Fruit fly (Drosophila melanogaster) whole organism: ENCODE data around the gene CG10628.

Experiments used
- CG8478 ChIP-seq: fragments of >200 bp; optimal IDR thresholded peaks from 2 replicates; lab custom pipeline; 2018; ENCODE audit warnings: inconsistent platforms
- pan ChIP-seq: fragments of >200 bp; optimal IDR thresholded peaks from 2 replicates; lab custom pipeline; 2017
- psq ChIP-seq: fragments of >200 bp; optimal IDR thresholded peaks from 2 replicates; lab custom pipeline; 2017
- usp ChIP-seq: fragments of >200 bp; optimal IDR thresholded peaks from 2 replicates; lab custom pipeline; 2017; ENCODE audit warnings: missing biosample characterization, missing genetic modification characterization, mixed read lengths

DNA sequence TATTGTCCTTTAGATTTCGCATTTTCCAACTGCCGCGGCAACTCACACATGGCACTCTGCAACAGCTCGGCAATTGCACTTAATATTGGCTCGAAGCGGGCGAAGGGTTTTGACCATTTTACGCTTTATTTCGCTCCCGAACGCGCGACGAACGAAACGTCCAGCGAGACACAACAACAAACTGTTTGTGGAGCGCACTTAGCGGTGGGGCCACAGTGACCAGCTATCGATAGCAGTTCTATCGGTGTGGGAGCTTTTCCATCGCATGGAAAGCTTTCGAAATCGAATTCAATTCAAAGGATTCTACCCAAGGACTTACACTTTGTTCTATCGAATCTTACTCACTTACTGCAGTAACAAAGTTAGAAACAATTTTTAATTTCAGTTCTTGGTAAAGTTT is 1.7 kb downstream of the CG10628 start, which contains the start of gene CG10631:
- TF ChIP-seq usp (GFP tag; lab: Kevin White, UChicago) (no peak), pan (lab: Kevin White, UChicago) (no peak), psq (lab: Kevin White, UChicago) (no peak), CG8478 (lab: Kevin White, UChicago) (no peak)
